Fruit fly (Drosophila melanogaster): ENCODE measurements around the gene Tsf1.

Tsf1 gene

dm6 chrX:18367806-18368643 is 18.9 kb upstream of the Tsf1 start (continued):
- TF ChIP-seq acj6 (GFP tag; optimal IDR thresholded peaks at IDR 0.05): peak; percentile 32
- TF ChIP-seq CG16779 (tag; optimal IDR thresholded peaks at IDR 0.05): no peak
- TF ChIP-seq vri (GFP tag; optimal IDR thresholded peaks at IDR 0.05): peak; percentile 68
- TF ChIP-seq achi (GFP tag; optimal IDR thresholded peaks at IDR 0.05): peak; percentile 42
- peak; percentile 34 for TF ChIP-seq CG6792 (GFP tag; optimal IDR thresholded peaks at IDR 0.05)
- peak; percentile 23 for TF ChIP-seq Met (GFP tag; optimal IDR thresholded peaks at IDR 0.05)
- TF ChIP-seq spab (GFP tag; optimal IDR thresholded peaks at IDR 0.05): no peak
- peak; percentile 30 for TF ChIP-seq CG31627 (GFP tag; optimal IDR thresholded peaks at IDR 0.05)
- TF ChIP-seq CG9139 (GFP tag; optimal IDR thresholded peaks at IDR 0.05): no peak
- no peak for TF ChIP-seq Blimp-1 (GFP tag; optimal IDR thresholded peaks at IDR 0.05)
- peak; percentile 22 for TF ChIP-seq CG8632 (GFP tag; optimal IDR thresholded peaks at IDR 0.05)
- peak; percentile 48 for TF ChIP-seq net (GFP tag; optimal IDR thresholded peaks at IDR 0.05)
- TF ChIP-seq CG34406 (GFP tag; optimal IDR thresholded peaks at IDR 0.05): peak; percentile 18
- peak; percentile 11 for TF ChIP-seq dac (GFP tag; optimal IDR thresholded peaks at IDR 0.05)
- no peak for TF ChIP-seq CG6808 (GFP tag; optimal IDR thresholded peaks at IDR 0.05)
- peak; percentile 48 for TF ChIP-seq CG3919 (GFP tag; optimal IDR thresholded peaks at IDR 0.05)
- TF ChIP-seq fkh (GFP tag; optimal IDR thresholded peaks at IDR 0.05): no peak

DNA sequence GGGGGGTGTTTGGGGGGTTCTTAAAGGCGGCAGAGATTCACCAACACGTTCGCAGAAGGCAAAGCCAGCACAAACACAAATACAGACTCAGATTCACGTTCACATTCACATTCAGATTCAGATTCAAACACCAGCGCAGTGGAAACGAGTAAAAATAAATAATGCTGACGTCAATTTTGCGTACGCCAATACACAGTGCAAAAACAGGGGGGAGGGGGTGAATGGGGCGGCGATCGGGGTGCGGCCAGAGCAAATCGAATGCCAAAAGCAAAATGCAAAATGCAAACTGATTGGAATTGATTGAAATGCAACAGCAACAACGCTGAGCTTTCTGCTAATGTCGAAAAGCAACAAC is 18.3 kb upstream of the Tsf1 start:
- TF ChIP-seq Gug (GFP tag; IDR thresholded peaks at IDR 0.05): peak; percentile 10; the same call in 1 of the 2 replicates
- peak in 1 of 2 experiments; percentile 14 for TF ChIP-seq ss (GFP tag; optimal IDR thresholded peaks at IDR 0.05)
- TF ChIP-seq CG16779 (tag; optimal IDR thresholded peaks at IDR 0.05): peak; percentile 10
- peak; percentile 30 for TF ChIP-seq CG6276 (GFP tag; optimal IDR thresholded peaks at IDR 0.05)
- TF ChIP-seq eg (GFP tag; IDR thresholded peaks at IDR 0.05): peak; percentile 54; the same call in 1 of the 3 replicates
- TF ChIP-seq lz (GFP tag; optimal IDR thresholded peaks at IDR 0.05): no peak
- TF ChIP-seq CG15336 (GFP tag; IDR thresholded peaks at IDR 0.05): 0 out of 2 replicates have a peak, but pooled peaks have one; percentile 10
- TF ChIP-seq Blimp-1 (GFP tag; optimal IDR thresholded peaks at IDR 0.05): no peak
- TF ChIP-seq CG7368 (GFP tag; optimal IDR thresholded peaks at IDR 0.05): no peak
- TF ChIP-seq CG3032 (tag; optimal IDR thresholded peaks at IDR 0.05): no peak
- TF ChIP-seq CG32006 (GFP tag; optimal IDR thresholded peaks at IDR 0.05): no peak
- TF ChIP-seq CG8119 (GFP tag; IDR thresholded peaks at IDR 0.05): peak; percentile 25; the same call in 1 of the 3 replicates
- TF ChIP-seq CG6163 (GFP tag; IDR thresholded peaks at IDR 0.05): peak; percentile 55; the same call in 1 of the 3 replicates

dm6 chrX:18369767-18370166 is 17.1 kb upstream of the Tsf1 start:
- TF ChIP-seq CG34406 (GFP tag; optimal IDR thresholded peaks at IDR 0.05) (no peak), CG11902 (GFP tag; optimal IDR thresholded peaks at IDR 0.05) (no peak), spab (GFP tag; optimal IDR thresholded peaks at IDR 0.05) (no peak), CG8119 (GFP tag; IDR thresholded peaks at IDR 0.05) (no peak), CG10669 (GFP tag; optimal IDR thresholded peaks at IDR 0.05) (no peak), eg (GFP tag; IDR thresholded peaks at IDR 0.05) (no peak), Hr4 (GFP tag; optimal IDR thresholded peaks at IDR 0.05) (no peak), fd85E (GFP tag; optimal IDR thresholded peaks at IDR 0.05) (no peak), CG6792 (GFP tag; optimal IDR thresholded peaks at IDR 0.05) (no peak), CG6808 (GFP tag; optimal IDR thresholded peaks at IDR 0.05) (no peak), fd59A (GFP tag; optimal IDR thresholded peaks at IDR 0.05) (no peak), net (GFP tag; optimal IDR thresholded peaks at IDR 0.05) (no peak), CG6854 (GFP tag; optimal IDR thresholded peaks at IDR 0.05) (no peak), Sox15 (GFP tag; optimal IDR thresholded peaks at IDR 0.05) (no peak), Hr39 (GFP tag; optimal IDR thresholded peaks at IDR 0.05) (no peak), CG11294 (GFP tag; IDR thresholded peaks at IDR 0.05) (no peak), Lpt (GFP tag; optimal IDR thresholded peaks at IDR 0.05) (no peak)
